Fruit fly (Drosophila melanogaster): ENCODE results near the gene HIP.

Gene HIP

dm6 chrX:3778952-3779502 is 19.9 kb upstream of the HIP start:
- TF ChIP-seq psq (GFP tag; optimal IDR thresholded peaks at IDR 0.05) (peak; percentile 61), lola (GFP tag; optimal IDR thresholded peaks at IDR 0.05) (no peak), brk (GFP tag; optimal IDR thresholded peaks at IDR 0.05) (no peak), Vsx2 (GFP tag; optimal IDR thresholded peaks at IDR 0.05; ENCODE audit: partially characterized antibody) (no peak), dmrt93B (GFP tag; optimal IDR thresholded peaks at IDR 0.05) (no peak), sage (GFP tag; optimal IDR thresholded peaks at IDR 0.05) (peak; percentile 9), Sp1 (GFP tag; optimal IDR thresholded peaks at IDR 0.05) (no peak), Rel (GFP tag; optimal IDR thresholded peaks at IDR 0.05) (no peak), Rel (tag; optimal IDR thresholded peaks at IDR 0.05) (peak; percentile 3), Dif (GFP tag; optimal IDR thresholded peaks at IDR 0.05; ENCODE audit: partially characterized antibody) (no peak), tai (GFP tag; optimal IDR thresholded peaks at IDR 0.05) (no peak), N (GFP tag; optimal IDR thresholded peaks at IDR 0.05) (no peak), Hnf4 (GFP tag; optimal IDR thresholded peaks at IDR 0.05) (no peak), pan (optimal IDR thresholded peaks at IDR 0.05) (no peak), Hr78 (GFP tag; optimal IDR thresholded peaks at IDR 0.05) (no peak), GATAd (GFP tag; optimal IDR thresholded peaks at IDR 0.05) (no peak), Myc (optimal IDR thresholded peaks at IDR 0.05) (no peak), CG32264 (GFP tag; optimal IDR thresholded peaks at IDR 0.05) (no peak), CG9705 (GFP tag; optimal IDR thresholded peaks at IDR 0.05) (no peak), Dfd (GFP tag; optimal IDR thresholded peaks at IDR 0.05) (no peak), rgr (GFP tag; optimal IDR thresholded peaks at IDR 0.05) (peak; percentile 41), CrebA (GFP tag; optimal IDR thresholded peaks at IDR 0.05; ENCODE audit: borderline replicate concordance) (no peak), jim (GFP tag; optimal IDR thresholded peaks at IDR 0.05) (no peak), usp (GFP tag; optimal IDR thresholded peaks at IDR 0.05) (no peak), Jra (GFP tag; optimal IDR thresholded peaks at IDR 0.05) (no peak), ey (GFP tag; optimal IDR thresholded peaks at IDR 0.05) (peak; percentile 36), Mio (GFP tag; optimal IDR thresholded peaks at IDR 0.05) (no peak), fru (GFP tag; optimal IDR thresholded peaks at IDR 0.05) (peak; percentile 44), dsf (GFP tag; optimal IDR thresholded peaks at IDR 0.05; ENCODE audit: borderline replicate concordance) (no peak), foxo (GFP tag; optimal IDR thresholded peaks at IDR 0.05) (peak in 1 of 2 experiments; percentile 43), dl (GFP tag; optimal IDR thresholded peaks at IDR 0.05; ENCODE audit: insufficient read depth in 1 of 2, partially characterized antibody in 2 of 2) (peak in 1 of 2 experiments; percentile 9), sv (GFP tag; optimal IDR thresholded peaks at IDR 0.05) (no peak), Hr83 (GFP tag; optimal IDR thresholded peaks at IDR 0.05; ENCODE audit: poor library complexity, severe bottlenecking) (no peak), HLH106 (tag; optimal IDR thresholded peaks at IDR 0.05) (no peak), Abd-B (GFP tag; optimal IDR thresholded peaks at IDR 0.05) (no peak), woc (GFP tag; optimal IDR thresholded peaks at IDR 0.05) (no peak), h (GFP tag; optimal IDR thresholded peaks at IDR 0.05) (peak; percentile 32), OdsH (GFP tag; optimal IDR thresholded peaks at IDR 0.05) (no peak), br (GFP tag; optimal IDR thresholded peaks at IDR 0.05) (no peak)

- TF ChIP-seq rgr (GFP tag; optimal IDR thresholded peaks at IDR 0.05), result no peak
- no peak for TF ChIP-seq brk (GFP tag; optimal IDR thresholded peaks at IDR 0.05)
- no peak for TF ChIP-seq woc (GFP tag; optimal IDR thresholded peaks at IDR 0.05)
- TF ChIP-seq dsf (GFP tag; optimal IDR thresholded peaks at IDR 0.05; ENCODE audit: borderline replicate concordance), result no peak
- TF ChIP-seq ey (GFP tag; optimal IDR thresholded peaks at IDR 0.05), result peak; percentile 58
- no peak for TF ChIP-seq sv (GFP tag; optimal IDR thresholded peaks at IDR 0.05)
- TF ChIP-seq OdsH (GFP tag; optimal IDR thresholded peaks at IDR 0.05), result peak; percentile 10
- TF ChIP-seq HLH106 (tag; optimal IDR thresholded peaks at IDR 0.05), result no peak
- peak; percentile 18 for TF ChIP-seq Sp1 (GFP tag; optimal IDR thresholded peaks at IDR 0.05)
- no peak for TF ChIP-seq GATAd (GFP tag; optimal IDR thresholded peaks at IDR 0.05)
- TF ChIP-seq h (GFP tag; optimal IDR thresholded peaks at IDR 0.05), result peak; percentile 49
- peak in 1 of 2 experiments; percentile 90 for TF ChIP-seq dl (GFP tag; optimal IDR thresholded peaks at IDR 0.05; ENCODE audit: insufficient read depth in 1 of 2, partially characterized antibody in 2 of 2)
- TF ChIP-seq foxo (GFP tag; optimal IDR thresholded peaks at IDR 0.05), result peak in 1 of 2 experiments; percentile 42
- peak; percentile 91 for TF ChIP-seq psq (GFP tag; optimal IDR thresholded peaks at IDR 0.05)
- TF ChIP-seq br (GFP tag; optimal IDR thresholded peaks at IDR 0.05), result peak; percentile 20
- TF ChIP-seq CG9705 (GFP tag; optimal IDR thresholded peaks at IDR 0.05), result no peak
- TF ChIP-seq Dif (GFP tag; optimal IDR thresholded peaks at IDR 0.05; ENCODE audit: partially characterized antibody), result peak; percentile 96
- TF ChIP-seq Hr83 (GFP tag; optimal IDR thresholded peaks at IDR 0.05; ENCODE audit: poor library complexity, severe bottlenecking), result peak; percentile 37
- TF ChIP-seq Rel (GFP tag; optimal IDR thresholded peaks at IDR 0.05), result no peak
- no peak for TF ChIP-seq Rel (tag; optimal IDR thresholded peaks at IDR 0.05)
- peak; percentile 29 for TF ChIP-seq sage (GFP tag; optimal IDR thresholded peaks at IDR 0.05)
- no peak for TF ChIP-seq lola (GFP tag; optimal IDR thresholded peaks at IDR 0.05)
- no peak for TF ChIP-seq Myc (optimal IDR thresholded peaks at IDR 0.05)
- TF ChIP-seq tai (GFP tag; optimal IDR thresholded peaks at IDR 0.05), result no peak
- TF ChIP-seq fru (GFP tag; optimal IDR thresholded peaks at IDR 0.05), result peak; percentile 49
Measured at dm6 chrX:3779686-3780407, 19.1 kb upstream of the HIP start.

All from whole organism, wandering third instar larva.